Worm (Caenorhabditis elegans): ENCODE data around the gene C05E11.3.

ce11 chrX:4607300-4607699 lies 29.3 kb downstream of the C05E11.3 start:
- TF ChIP-seq R02D3.7 (tag; optimal IDR thresholded peaks at IDR 0.05) = no peak
- TF ChIP-seq nhr-23 (tag; optimal IDR thresholded peaks at IDR 0.05) = no peak
- TF ChIP-seq fos-1 (tag; optimal IDR thresholded peaks at IDR 0.05) = no peak
- no peak for TF ChIP-seq ceh-82 (tag; optimal IDR thresholded peaks at IDR 0.05)
